Worm (Caenorhabditis elegans) whole organism, young adult: ENCODE measurements around the gene daf-42.

Experiments
- B0261.1 ChIP-seq: sonication (generic microtip); optimal IDR thresholded peaks from 2 replicates; lab custom pipeline; 2016; ENCODE audit warnings: mild to moderate bottlenecking, missing genetic modification characterization, moderate library complexity, missing compliant biosample characterization
- B0336.3 ChIP-seq: fragments of 200-800 bp; sonication (Bioruptor generic); IDR thresholded peaks from 2 replicates; pipeline ENCODE4 v1.3.6; 2022; ENCODE audit warnings: missing genetic modification characterization, missing compliant biosample characterization
- F10E7.11 ChIP-seq: sonication (generic microtip); optimal IDR thresholded peaks from 2 replicates; lab custom pipeline; 2017; ENCODE audit warnings: mild to moderate bottlenecking, missing genetic modification characterization, moderate library complexity, missing compliant biosample characterization
- F33H1.4 ChIP-seq: fragments of 200-800 bp; sonication (Bioruptor generic); IDR thresholded peaks from 2 replicates; pipeline ENCODE4 v1.3.6; 2022; ENCODE audit warnings: missing genetic modification reagents, missing genetic modification characterization, missing compliant biosample characterization
- F37B4.10 ChIP-seq: fragments of 200-800 bp; sonication (Bioruptor generic); IDR thresholded peaks from 2 replicates; pipeline ENCODE4 v1.3.6; 2022; ENCODE audit warnings: missing genetic modification characterization, missing compliant biosample characterization
- F49E8.2 ChIP-seq: sonication (generic microtip); optimal IDR thresholded peaks from 3 replicates; lab custom pipeline; 2017; ENCODE audit warnings: missing genetic modification characterization, mild to moderate bottlenecking, missing compliant biosample characterization, antibody characterized with exemption, moderate library complexity; ENCODE audit not compliant: insufficient read depth
- Y67H2A.10 ChIP-seq: fragments of 200-800 bp; sonication (Bioruptor generic); conservative IDR thresholded peaks from 2 replicates; pipeline ENCODE4 v1.3.6; 2022; ENCODE audit warnings: missing genetic modification reagents, missing genetic modification characterization, missing compliant biosample characterization
- Y79H2A.3 ChIP-seq: fragments of 200-800 bp; sonication (Bioruptor generic); conservative IDR thresholded peaks from 2 replicates; pipeline ENCODE4 v1.3.6; 2022; ENCODE audit warnings: missing genetic modification reagents, missing genetic modification characterization, missing compliant biosample characterization
- attf-6 ChIP-seq: fragments of 200-800 bp; sonication (Bioruptor generic); IDR thresholded peaks from 2 replicates; pipeline ENCODE4 v1.3.6; 2022; ENCODE audit warnings: missing genetic modification reagents, missing genetic modification characterization, missing compliant biosample characterization
- bed-1 ChIP-seq: fragments of 200-800 bp; sonication (Bioruptor generic); IDR thresholded peaks from 2 replicates; pipeline ENCODE4 v1.3.6; 2022; ENCODE audit warnings: missing genetic modification reagents, missing genetic modification characterization, missing compliant biosample characterization
- ceh-100 ChIP-seq: fragments of 200-800 bp; sonication (Bioruptor generic); IDR thresholded peaks from 2 replicates; pipeline ENCODE4 v1.3.6; 2022; ENCODE audit warnings: missing genetic modification reagents, missing genetic modification characterization, missing compliant biosample characterization
- ceh-27 ChIP-seq: fragments of 200-800 bp; sonication (Bioruptor generic); optimal IDR thresholded peaks from 2 replicates; lab custom pipeline; 2018; ENCODE audit warnings: mild to moderate bottlenecking, missing genetic modification characterization, moderate library complexity, missing compliant biosample characterization
- ceh-40 ChIP-seq: fragments of 200-800 bp; sonication (Bioruptor generic); IDR thresholded peaks from 2 replicates; pipeline ENCODE4 v1.3.6; 2022; ENCODE audit warnings: missing genetic modification characterization, missing compliant biosample characterization
- dox-1 ChIP-seq: fragments of 200-800 bp; sonication (Bioruptor generic); IDR thresholded peaks from 2 replicates; pipeline ENCODE4 v1.3.6; 2022; ENCODE audit warnings: missing genetic modification reagents, missing genetic modification characterization, missing compliant biosample characterization
- efl-1 ChIP-seq: fragments of 150-350 bp; optimal IDR thresholded peaks from 2 replicates; lab custom pipeline; 2014; ENCODE audit warnings: missing biosample characterization, missing genetic modification reagents, missing genetic modification characterization
- egl-18 ChIP-seq: fragments of 200-800 bp; sonication (Bioruptor generic); IDR thresholded peaks from 2 replicates; pipeline ENCODE4 v1.3.6; 2022; ENCODE audit warnings: missing genetic modification reagents, missing genetic modification characterization, missing compliant biosample characterization
- egrh-3 ChIP-seq: fragments of 200-800 bp; sonication (Bioruptor generic); IDR thresholded peaks from 2 replicates; pipeline ENCODE4 v1.3.6; 2022; ENCODE audit warnings: missing genetic modification reagents, missing genetic modification characterization, missing compliant biosample characterization
- ekl-4 ChIP-seq: fragments of 200-800 bp; sonication (Bioruptor generic); IDR thresholded peaks from 2 replicates; pipeline ENCODE4 v1.3.6; 2022; ENCODE audit warnings: missing genetic modification reagents, missing genetic modification characterization, missing compliant biosample characterization
- ets-4 ChIP-seq: fragments of 200-800 bp; sonication (Bioruptor generic); optimal IDR thresholded peaks from 2 replicates; lab custom pipeline; 2018; ENCODE audit warnings: mild to moderate bottlenecking, missing genetic modification characterization, missing compliant biosample characterization
- him-1 ChIP-seq: sonication (generic microtip); optimal IDR thresholded peaks from 2 replicates; lab custom pipeline; 2016; ENCODE audit warnings: missing genotype, missing genetic modification reagents, missing genetic modification characterization, missing compliant biosample characterization
- hmg-1.2 ChIP-seq: fragments of 200-800 bp; sonication (Bioruptor generic); IDR thresholded peaks from 2 replicates; pipeline ENCODE4 v1.3.6; 2022; ENCODE audit warnings: missing genetic modification reagents, missing genetic modification characterization, missing compliant biosample characterization
- hsf-1 ChIP-seq: fragments of 200-800 bp; sonication (Bioruptor generic); IDR thresholded peaks from 2 replicates; pipeline ENCODE4 v1.3.6; 2022; ENCODE audit warnings: missing genetic modification reagents, missing genetic modification characterization, missing compliant biosample characterization
- lin-26 ChIP-seq: fragments of 200-800 bp; sonication (Bioruptor generic); IDR thresholded peaks from 2 replicates; pipeline ENCODE4 v1.3.6; 2022; ENCODE audit warnings: missing genetic modification reagents, missing genetic modification characterization, missing compliant biosample characterization
- lsl-1 ChIP-seq: fragments of 200-800 bp; sonication (Bioruptor generic); optimal IDR thresholded peaks from 2 replicates; lab custom pipeline; 2018; ENCODE audit warnings: mild to moderate bottlenecking, missing genetic modification characterization, moderate library complexity, missing compliant biosample characterization
- madf-10 ChIP-seq: sonication (generic microtip); optimal IDR thresholded peaks from 2 replicates; lab custom pipeline; 2016; ENCODE audit warnings: mild to moderate bottlenecking, missing genetic modification characterization, missing compliant biosample characterization
- madf-3 ChIP-seq: fragments of 200-800 bp; sonication (Bioruptor generic); IDR thresholded peaks from 2 replicates; pipeline ENCODE4 v1.3.6; 2022; ENCODE audit warnings: missing genetic modification reagents, missing genetic modification characterization, missing compliant biosample characterization
- madf-6 ChIP-seq: fragments of 200-800 bp; sonication (Bioruptor generic); IDR thresholded peaks from 2 replicates; pipeline ENCODE4 v1.3.6; 2022; ENCODE audit warnings: missing genetic modification reagents, missing genetic modification characterization, missing compliant biosample characterization
- madf-8 ChIP-seq: fragments of 200-800 bp; sonication (Bioruptor generic); conservative IDR thresholded peaks from 2 replicates; pipeline ENCODE4 v1.3.6; 2022; ENCODE audit warnings: missing genetic modification reagents, missing genetic modification characterization, missing compliant biosample characterization
- mcd-1 ChIP-seq: fragments of 200-800 bp; sonication (Bioruptor generic); IDR thresholded peaks from 2 replicates; pipeline ENCODE4 v1.3.6; 2022; ENCODE audit warnings: missing genetic modification reagents, missing genetic modification characterization, missing compliant biosample characterization
- nfya-2 ChIP-seq: fragments of 200-800 bp; sonication (Bioruptor generic); IDR thresholded peaks from 2 replicates; pipeline ENCODE4 v1.3.6; 2022; ENCODE audit warnings: missing genetic modification reagents, missing genetic modification characterization, missing compliant biosample characterization
- nfyb-1 ChIP-seq: fragments of 200-800 bp; sonication (Bioruptor generic); IDR thresholded peaks from 2 replicates; pipeline ENCODE4 v1.3.6; 2022; ENCODE audit warnings: missing genetic modification reagents, missing genetic modification characterization, missing compliant biosample characterization
- nhr-80 ChIP-seq: sonication (generic microtip); optimal IDR thresholded peaks from 2 replicates; lab custom pipeline; 2016; ENCODE audit warnings: missing genetic modification characterization, missing compliant biosample characterization
- pha-4 ChIP-seq: fragments of 150-350 bp; sonication (generic microtip); optimal IDR thresholded peaks from 2 replicates; lab custom pipeline; 2014; ENCODE audit warnings: missing biosample characterization, missing genetic modification reagents, missing genetic modification characterization
- rcor-1 ChIP-seq: fragments of 200-800 bp; sonication (Bioruptor generic); IDR thresholded peaks from 2 replicates; pipeline ENCODE4 v1.3.6; 2022; ENCODE audit warnings: missing genetic modification reagents, missing genetic modification characterization, missing compliant biosample characterization
- rpc-1 ChIP-seq, 2 experiments: fragments of 150-350 bp in 1 of 2; sonication (generic microtip) in 1 of 2; optimal IDR thresholded peaks; 2 replicates each; lab custom pipeline; 2014 to 2018; ENCODE audit warnings: missing biosample characterization in 1 of 2, missing genetic modification characterization in 1 of 2, missing genetic modification reagents in 1 of 2, missing genotype in 1 of 2
- snpc-1.1 ChIP-seq: sonication (generic microtip); optimal IDR thresholded peaks from 2 replicates; lab custom pipeline; 2017; ENCODE audit warnings: missing genetic modification characterization, mild to moderate bottlenecking, missing compliant biosample characterization, antibody characterized with exemption, moderate library complexity, missing genotype, missing genetic modification reagents; ENCODE audit not compliant: insufficient read depth
- snpc-3.4 ChIP-seq: sonication (generic microtip); optimal IDR thresholded peaks from 2 replicates; lab custom pipeline; 2017; ENCODE audit warnings: missing genetic modification characterization, mild to moderate bottlenecking, missing compliant biosample characterization, antibody characterized with exemption, moderate library complexity, missing genotype, missing genetic modification reagents
- sptf-2 ChIP-seq: fragments of 200-800 bp; sonication (Bioruptor generic); optimal IDR thresholded peaks from 2 replicates; lab custom pipeline; 2018; ENCODE audit warnings: mild to moderate bottlenecking, missing genetic modification characterization, missing compliant biosample characterization
- tbp1 ChIP-seq: fragments of 200-800 bp; sonication (Bioruptor generic); optimal IDR thresholded peaks from 2 replicates; lab custom pipeline; 2018; ENCODE audit warnings: mild to moderate bottlenecking, missing genetic modification characterization, missing compliant biosample characterization
- unc-130 ChIP-seq: sonication (generic microtip); optimal IDR thresholded peaks from 2 replicates; lab custom pipeline; 2016; ENCODE audit warnings: missing genetic modification reagents, missing genetic modification characterization, missing compliant biosample characterization
- zfh-2 ChIP-seq: fragments of 200-800 bp; sonication (Bioruptor generic); conservative IDR thresholded peaks from 2 replicates; pipeline ENCODE4 v1.3.6; 2022; ENCODE audit warnings: missing genetic modification reagents, missing genetic modification characterization, missing compliant biosample characterization
- zim-3 ChIP-seq: sonication (generic microtip); optimal IDR thresholded peaks from 2 replicates; lab custom pipeline; 2017; ENCODE audit warnings: mild to moderate bottlenecking, missing genetic modification characterization, moderate library complexity, missing compliant biosample characterization
- ztf-6 ChIP-seq: fragments of 200-800 bp; sonication (Bioruptor generic); IDR thresholded peaks from 2 replicates; pipeline ENCODE4 v1.3.6; 2022; ENCODE audit warnings: missing genetic modification reagents, missing genetic modification characterization, missing compliant biosample characterization

daf-42 gene

DNA sequence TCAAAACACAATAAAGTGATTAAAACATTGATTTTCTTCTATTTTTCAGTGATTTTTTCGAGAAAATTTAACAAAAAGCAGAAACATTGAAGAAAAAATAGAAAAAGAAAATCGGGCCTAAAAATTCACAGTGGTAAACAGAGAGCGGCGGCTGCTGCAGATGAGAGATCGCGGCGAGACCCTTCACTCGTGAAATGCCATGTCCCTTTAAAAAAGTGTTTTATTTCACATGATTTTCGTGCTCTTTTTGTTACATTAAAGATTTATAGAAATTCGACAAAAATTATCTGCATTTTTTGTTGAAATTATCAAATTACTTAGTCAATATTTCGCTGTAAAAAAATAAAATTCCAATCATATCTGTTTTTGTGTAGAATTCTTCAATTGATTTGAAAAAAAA, 32.7 kb downstream of the daf-42 start (continued):
- TF ChIP-seq zim-3 (tag; lab: Kevin White, UChicago): no peak
- no peak for TF ChIP-seq zfh-2
- TF ChIP-seq madf-10 (tag; lab: Kevin White, UChicago): peak; percentile 8
- TF ChIP-seq snpc-1.1: peak; percentile 52
- TF ChIP-seq nhr-80 (tag; lab: Kevin White, UChicago): peak; percentile 35
- TF ChIP-seq, all 124 proteins: peak for 20

DNA sequence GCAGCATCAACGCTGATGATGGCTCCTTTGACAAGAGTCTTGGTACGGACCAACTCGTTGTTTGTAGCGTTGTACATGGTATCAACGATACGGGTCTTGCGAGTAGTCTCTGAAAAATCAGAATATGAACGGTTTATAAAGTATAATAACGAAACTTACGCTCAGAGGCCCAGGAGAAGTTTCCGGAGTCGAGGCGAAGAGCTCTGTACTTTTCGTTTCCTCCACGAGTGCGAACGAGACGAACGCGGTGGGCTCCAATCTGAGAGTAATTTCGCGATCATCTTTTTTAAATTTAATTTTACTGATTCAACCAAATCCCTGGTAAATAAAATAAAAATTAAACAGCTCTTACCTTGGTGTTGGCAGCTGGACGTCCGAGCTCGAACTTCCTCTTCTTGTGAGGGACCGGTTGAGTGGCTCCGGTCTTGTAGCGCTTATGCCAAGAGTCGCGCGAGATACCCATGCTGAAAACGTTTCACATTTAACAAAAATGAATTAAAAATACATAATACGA, 33.2 kb downstream of the daf-42 start, which contains the start of gene rps-8:
TSS of gene rps-8 (minus strand) at position 464 of the 514 bp plus-strand sequence.
- no peak for TF ChIP-seq efl-1 (GFP tag; lab: Kevin White, UChicago)
- peak; percentile 62; the same call in 1 of the 2 replicates for TF ChIP-seq ceh-40 (GFP tag; lab: Robert Waterston, UW)
- TF ChIP-seq egrh-3 (GFP tag; lab: Robert Waterston, UW): no peak
- 0 out of 2 replicates have a peak, but pooled peaks have one; percentile 34 for TF ChIP-seq ceh-100
- 0 out of 2 replicates have a peak, but pooled peaks have one; percentile 43 for TF ChIP-seq attf-6 (GFP tag; lab: Robert Waterston, UW)
- peak; percentile 25; the same call in 1 of the 2 replicates for TF ChIP-seq F33H1.4 (GFP tag; lab: Robert Waterston, UW)
- 0 out of 2 replicates have a peak, but pooled peaks have one; percentile 24 for TF ChIP-seq ekl-4
- no peak for TF ChIP-seq B0261.1
- 0 out of 2 replicates have a peak, but pooled peaks have one; percentile 4 for TF ChIP-seq hmg-1.2 (GFP tag; lab: Robert Waterston, UW)
- TF ChIP-seq ceh-27: no peak
- peak; percentile 22; the same call in 1 of the 2 replicates for TF ChIP-seq zfh-2
- peak; percentile 29 for TF ChIP-seq sptf-2 (GFP tag; lab: Kevin White, UChicago)
- TF ChIP-seq lsl-1 (GFP tag; lab: Kevin White, UChicago): peak; percentile 30
- TF ChIP-seq madf-6 (GFP tag; lab: Robert Waterston, UW): peak; percentile 15; the same call in 1 of the 2 replicates
- TF ChIP-seq pha-4: no peak
- TF ChIP-seq snpc-1.1: no peak
- TF ChIP-seq rpc-1 (optimal IDR thresholded peaks at IDR 0.05; lab: Kevin White, UChicago): no peak
- TF ChIP-seq rpc-1 (tag; optimal IDR thresholded peaks at IDR 0.05; lab: Kevin White, UChicago): no peak
- peak; percentile 80 for TF ChIP-seq dox-1 (GFP tag; lab: Robert Waterston, UW)
- peak; percentile 42; the same call in 1 of the 2 replicates for TF ChIP-seq lin-26 (GFP tag; lab: Robert Waterston, UW)
- no peak for TF ChIP-seq rcor-1
- 0 out of 2 replicates have a peak, but pooled peaks have one; percentile 21 for TF ChIP-seq egl-18
- TF ChIP-seq F49E8.2 (tag; lab: Kevin White, UChicago): no peak
- no peak for TF ChIP-seq F37B4.10 (GFP tag; lab: Robert Waterston, UW)
- no peak for TF ChIP-seq nfyb-1 (GFP tag; lab: Robert Waterston, UW)
- no peak for TF ChIP-seq Y67H2A.10
- TF ChIP-seq him-1 (tag; lab: Kevin White, UChicago): no peak
- 0 out of 2 replicates have a peak, but pooled peaks have one; percentile 15 for TF ChIP-seq Y79H2A.3 (GFP tag; lab: Robert Waterston, UW)

DNA sequence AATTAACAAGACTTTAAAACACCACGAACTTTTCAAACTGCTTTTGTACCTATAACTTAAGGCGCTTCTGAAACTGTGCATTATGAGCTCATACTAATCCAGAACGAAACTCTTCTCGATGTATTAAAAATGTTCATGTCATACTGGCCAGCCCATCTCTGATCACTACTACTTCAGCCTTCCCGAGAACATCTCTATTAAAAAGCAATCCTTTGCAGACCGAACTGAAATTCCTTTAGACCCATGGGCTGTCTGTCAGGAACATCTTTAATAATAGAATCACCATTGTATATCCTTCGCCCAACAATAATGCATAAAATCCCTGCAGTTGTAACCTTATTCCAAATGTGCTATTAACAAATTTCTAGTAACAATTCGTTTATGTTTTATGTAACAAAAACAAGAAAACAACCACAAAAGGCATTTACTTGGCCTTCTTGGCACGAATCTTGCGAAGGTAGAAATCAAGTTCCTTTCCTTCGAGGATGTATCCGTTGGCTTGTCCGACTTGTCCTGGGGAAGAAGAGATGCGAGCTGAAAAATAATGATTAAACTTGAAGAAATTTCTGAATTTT, 33.9 kb downstream of the daf-42 start:
- peak; percentile 31 for TF ChIP-seq unc-130 (GFP tag; lab: Kevin White, UChicago)
- no peak for TF ChIP-seq nfya-2 (GFP tag; lab: Robert Waterston, UW)
- no peak; the same call in none of the 2 replicates for TF ChIP-seq madf-6 (GFP tag; lab: Robert Waterston, UW)
- peak; percentile 5; the same call in 1 of the 2 replicates for TF ChIP-seq lin-26 (GFP tag; lab: Robert Waterston, UW)
- peak; percentile 11 for TF ChIP-seq tbp1
- 0 out of 2 replicates have a peak, but pooled peaks have one; percentile 23 for TF ChIP-seq bed-1 (GFP tag; lab: Robert Waterston, UW)
- 0 out of 2 replicates have a peak, but pooled peaks have one; percentile 58 for TF ChIP-seq hsf-1 (GFP tag; lab: Robert Waterston, UW)
- TF ChIP-seq snpc-3.4: peak; percentile 51
- TF ChIP-seq ztf-6 (GFP tag; lab: Robert Waterston, UW): no peak
- no peak for TF ChIP-seq F10E7.11 (tag; lab: Kevin White, UChicago)
- TF ChIP-seq madf-3 (GFP tag; lab: Robert Waterston, UW): peak; percentile 6; the same call in 1 of the 2 replicates
- 0 out of 2 replicates have a peak, but pooled peaks have one; percentile 4 for TF ChIP-seq madf-8 (GFP tag; lab: Robert Waterston, UW)
- TF ChIP-seq ets-4 (GFP tag; lab: Kevin White, UChicago): no peak
- 0 out of 2 replicates have a peak, but pooled peaks have one; percentile 9 for TF ChIP-seq mcd-1
- peak; percentile 79 for TF ChIP-seq B0336.3
- peak; percentile 77; the same call in 1 of the 2 replicates for TF ChIP-seq attf-6 (GFP tag; lab: Robert Waterston, UW)
- TF ChIP-seq sptf-2 (GFP tag; lab: Kevin White, UChicago): no peak
- TF ChIP-seq rcor-1: no peak; the same call in 1 of the 2 replicates
